Fruit fly (Drosophila melanogaster) whole organism, pupa: Measurements from ENCODE around the gene CG14459.

ENCODE experiments used
- CG10348 ChIP-seq: fragments of 200-800 bp; sonication (Bioruptor generic); IDR thresholded peaks from 2 replicates; pipeline ENCODE4 v1.3.6; 2022; ENCODE audit warnings: missing biosample characterization, missing genetic modification characterization
- CG12605 ChIP-seq: fragments of 200-800 bp; sonication (Bioruptor generic); IDR thresholded peaks from 2 replicates; pipeline ENCODE4 v1.3.6; 2022; ENCODE audit warnings: missing biosample characterization, missing genetic modification characterization
- CG13204 ChIP-seq: fragments of 200-800 bp; sonication (Bioruptor generic); optimal IDR thresholded peaks from 2 replicates; lab custom pipeline; 2018; ENCODE audit warnings: missing biosample characterization, mild to moderate bottlenecking, missing genetic modification characterization, moderate library complexity
- CG14655 ChIP-seq: fragments of 200-800 bp; sonication (Bioruptor generic); optimal IDR thresholded peaks from 3 replicates; lab custom pipeline; 2017; ENCODE audit warnings: mild to moderate bottlenecking, missing biosample characterization, missing genetic modification reagents, missing genetic modification characterization
- CG15710 ChIP-seq: fragments of 200-800 bp; sonication (Bioruptor generic); optimal IDR thresholded peaks from 2 replicates; lab custom pipeline; 2018; ENCODE audit warnings: missing biosample characterization, mild to moderate bottlenecking, missing genetic modification characterization, moderate library complexity
- CG17806 ChIP-seq: fragments of 200-800 bp; sonication (Bioruptor generic); optimal IDR thresholded peaks from 2 replicates; lab custom pipeline; 2018; ENCODE audit warnings: missing biosample characterization, mild to moderate bottlenecking, missing genetic modification characterization, moderate library complexity
- CG32121 ChIP-seq: fragments of 200-800 bp; sonication (Bioruptor generic); IDR thresholded peaks from 2 replicates; pipeline ENCODE4 v1.3.6; 2022; ENCODE audit warnings: missing biosample characterization, missing genetic modification characterization
- CG34367 ChIP-seq: fragments of 200-800 bp; sonication (Bioruptor generic); optimal IDR thresholded peaks from 2 replicates; lab custom pipeline; 2018; ENCODE audit warnings: missing biosample characterization, mild to moderate bottlenecking, missing genetic modification characterization
- CG4496 ChIP-seq: fragments of 200-800 bp; sonication (Bioruptor generic); IDR thresholded peaks from 3 replicates; pipeline ENCODE4 v1.3.6; 2022; ENCODE audit warnings: missing biosample characterization, missing genetic modification characterization
- CG8159 ChIP-seq: fragments of 200-800 bp; sonication (Bioruptor generic); optimal IDR thresholded peaks from 3 replicates; lab custom pipeline; 2018; ENCODE audit warnings: missing biosample characterization, mild to moderate bottlenecking, missing genetic modification characterization, moderate library complexity
- CG8301 ChIP-seq: fragments of 200-800 bp; sonication (Bioruptor generic); optimal IDR thresholded peaks from 2 replicates; lab custom pipeline; 2018; ENCODE audit warnings: missing biosample characterization, mild to moderate bottlenecking, missing genetic modification characterization
- CG9948 ChIP-seq: fragments of 200-800 bp; sonication (Bioruptor generic); optimal IDR thresholded peaks from 2 replicates; lab custom pipeline; 2018; ENCODE audit warnings: missing biosample characterization, mild to moderate bottlenecking, missing genetic modification characterization, moderate library complexity
- D1 ChIP-seq: fragments of 200-800 bp; sonication (Bioruptor generic); optimal IDR thresholded peaks from 2 replicates; lab custom pipeline; 2018; ENCODE audit warnings: missing biosample characterization, mild to moderate bottlenecking, missing genetic modification characterization, moderate library complexity
- EcR ChIP-seq: fragments of 200-800 bp; sonication (Bioruptor generic); optimal IDR thresholded peaks from 3 replicates; lab custom pipeline; 2019; ENCODE audit warnings: missing biosample characterization, missing genetic modification characterization, mild to moderate bottlenecking, moderate library complexity, missing genetic modification reagents
- Ets98B ChIP-seq: fragments of 200-800 bp; sonication (Bioruptor generic); IDR thresholded peaks from 2 replicates; pipeline ENCODE4 v1.3.6; 2022; ENCODE audit warnings: missing biosample characterization, missing genetic modification characterization
- Pif1A ChIP-seq: fragments of 200-800 bp; sonication (Bioruptor generic); optimal IDR thresholded peaks from 3 replicates; lab custom pipeline; 2016; ENCODE audit warnings: missing biosample characterization, missing genetic modification characterization
- Pif1B ChIP-seq: fragments of 200-800 bp; sonication (Bioruptor generic); optimal IDR thresholded peaks from 3 replicates; lab custom pipeline; 2016; ENCODE audit warnings: missing biosample characterization, missing genetic modification characterization
- Snoo ChIP-seq: fragments of 200-800 bp; sonication (Bioruptor generic); optimal IDR thresholded peaks from 3 replicates; lab custom pipeline; 2017; ENCODE audit warnings: missing biosample characterization, mild to moderate bottlenecking, missing genetic modification characterization, inconsistent platforms
- fd96Ca ChIP-seq: fragments of 200-800 bp; sonication (Bioruptor generic); IDR thresholded peaks from 3 replicates; pipeline ENCODE4 v1.3.6; 2022; ENCODE audit warnings: missing biosample characterization, missing genetic modification characterization
- gl ChIP-seq: fragments of 200-800 bp; sonication (Bioruptor generic); optimal IDR thresholded peaks from 2 replicates; lab custom pipeline; 2018; ENCODE audit warnings: missing biosample characterization, mild to moderate bottlenecking, missing genetic modification characterization
- rn ChIP-seq: fragments of 200-800 bp; sonication (Bioruptor generic); IDR thresholded peaks from 2 replicates; pipeline ENCODE4 v1.3.6; 2022; ENCODE audit warnings: missing biosample characterization, missing genetic modification characterization

Gene CG14459

DNA sequence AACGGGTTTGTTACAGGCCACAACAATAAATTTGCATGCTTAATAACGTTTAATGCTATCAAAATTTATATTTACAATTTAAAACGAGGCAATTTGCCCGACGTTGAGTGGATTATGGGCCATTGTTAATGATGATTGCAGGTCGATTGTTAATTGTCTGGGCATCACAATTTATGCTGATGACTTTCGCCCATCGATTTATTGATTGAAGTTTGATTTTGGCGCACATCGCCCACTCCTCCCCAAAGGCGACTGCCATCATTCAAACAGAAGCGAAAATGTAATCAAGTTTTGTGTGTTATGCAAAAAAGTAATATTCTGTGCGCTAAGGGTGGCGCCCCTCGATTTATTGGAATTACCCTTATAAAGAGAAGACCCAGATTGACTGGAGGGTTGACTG lies 30.6 kb downstream of the CG14459 start:
- TF ChIP-seq gl = no peak
- no peak for TF ChIP-seq rn (GFP tag; lab: Robert Waterston, UW)
- TF ChIP-seq fd96Ca (GFP tag; lab: Robert Waterston, UW) = no peak
- TF ChIP-seq Ets98B (GFP tag; lab: Robert Waterston, UW) = no peak
- no peak for TF ChIP-seq D1
- TF ChIP-seq Pif1A (GFP tag; lab: Kevin White, UChicago) = no peak
- no peak for TF ChIP-seq CG15710 (tag; lab: Kevin White, UChicago)
- no peak for TF ChIP-seq CG8301 (tag; lab: Kevin White, UChicago)
- no peak for TF ChIP-seq CG10348 (GFP tag; lab: Robert Waterston, UW)
- TF ChIP-seq EcR (GFP tag; lab: Kevin White, UChicago) = no peak

DNA sequence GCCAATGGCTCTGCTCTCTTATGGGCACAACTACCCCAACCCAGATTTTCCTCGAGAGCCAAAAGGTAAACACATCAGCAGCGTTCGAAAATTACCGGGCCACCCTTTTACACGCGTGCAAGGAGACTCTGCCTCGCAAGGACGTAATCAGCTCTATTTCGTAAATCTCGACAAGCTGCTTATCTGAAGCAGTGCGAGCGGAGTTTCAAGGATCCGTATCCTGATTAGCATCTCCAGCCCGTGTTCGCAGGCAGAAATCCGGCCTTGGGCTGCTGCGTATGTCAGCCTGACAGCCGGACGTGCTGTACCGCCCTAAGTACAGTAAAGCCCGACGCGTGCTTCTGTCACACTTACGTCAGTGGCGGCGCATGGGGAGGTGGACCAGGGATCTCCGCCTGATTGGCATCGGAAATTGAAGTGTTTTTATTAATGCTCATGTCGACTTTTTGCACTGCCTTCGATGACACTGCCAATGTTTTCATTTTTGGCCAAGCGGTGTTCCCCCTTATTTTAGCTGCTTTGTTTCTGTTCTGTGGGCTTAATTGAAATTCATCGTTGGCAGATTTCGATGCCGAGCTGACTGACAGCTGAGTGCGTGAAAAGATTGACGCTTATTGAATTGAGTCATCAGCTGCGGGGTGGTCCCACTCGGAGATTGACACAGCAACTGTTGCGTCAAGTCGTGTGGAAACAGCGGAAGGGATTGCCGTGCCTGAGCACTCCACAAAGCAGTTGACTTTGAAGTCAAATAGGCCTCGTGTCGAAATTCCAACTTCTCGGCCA lies 31.9 kb downstream of the CG14459 start, which contains the start of gene ND-B14.5AL:
Gene ND-B14.5AL (plus strand): TSS at position 733 of the 783 bp plus-strand sequence.
- TF ChIP-seq CG13204 (GFP tag; lab: Kevin White, UChicago) (no peak), CG9948 (tag; lab: Kevin White, UChicago) (no peak), CG14655 (no peak), CG15710 (tag; lab: Kevin White, UChicago) (no peak), CG10348 (GFP tag; lab: Robert Waterston, UW) (no peak), CG34367 (tag; lab: Kevin White, UChicago) (no peak), Snoo (tag; lab: Kevin White, UChicago) (no peak), CG12605 (GFP tag; lab: Robert Waterston, UW) (no peak), CG17806 (no peak), Pif1B (no peak), CG8159 (tag; lab: Kevin White, UChicago) (no peak), CG32121 (GFP tag; lab: Robert Waterston, UW) (no peak), rn (GFP tag; lab: Robert Waterston, UW) (no peak), EcR (GFP tag; lab: Kevin White, UChicago) (no peak), fd96Ca (GFP tag; lab: Robert Waterston, UW) (no peak), CG8301 (tag; lab: Kevin White, UChicago) (no peak)

DNA sequence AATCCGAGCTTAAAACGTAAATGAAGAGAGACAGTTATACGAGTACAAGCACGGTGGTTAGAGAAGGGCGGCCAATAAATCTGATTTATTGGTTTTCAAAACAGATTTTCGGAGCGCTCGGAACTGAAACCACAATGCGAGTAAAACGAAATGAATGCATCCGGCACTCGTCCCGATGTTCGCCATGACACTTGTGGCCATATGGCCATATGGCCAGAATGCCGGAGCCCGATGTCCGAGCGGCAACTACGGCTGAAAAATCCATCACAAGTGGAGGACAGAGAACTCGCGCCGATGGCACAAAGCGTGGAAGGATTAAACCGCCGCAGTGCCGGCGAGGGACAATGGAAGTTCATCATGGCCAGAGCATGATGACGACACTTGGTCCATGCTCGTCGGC lies 48.6 kb downstream of the CG14459 start:
- TF ChIP-seq CG4496 (GFP tag; lab: Robert Waterston, UW) (no peak), CG9948 (tag; lab: Kevin White, UChicago) (no peak), CG32121 (GFP tag; lab: Robert Waterston, UW) (no peak), CG8159 (tag; lab: Kevin White, UChicago) (no peak), D1 (no peak), EcR (GFP tag; lab: Kevin White, UChicago) (no peak), CG13204 (GFP tag; lab: Kevin White, UChicago) (no peak), CG8301 (tag; lab: Kevin White, UChicago) (no peak), CG17806 (no peak), rn (GFP tag; lab: Robert Waterston, UW) (no peak), Ets98B (GFP tag; lab: Robert Waterston, UW) (no peak), Snoo (tag; lab: Kevin White, UChicago) (no peak), gl (no peak), Pif1B (no peak), fd96Ca (GFP tag; lab: Robert Waterston, UW) (no peak), CG10348 (GFP tag; lab: Robert Waterston, UW) (no peak), CG14655 (no peak), Pif1A (GFP tag; lab: Kevin White, UChicago) (no peak)

DNA sequence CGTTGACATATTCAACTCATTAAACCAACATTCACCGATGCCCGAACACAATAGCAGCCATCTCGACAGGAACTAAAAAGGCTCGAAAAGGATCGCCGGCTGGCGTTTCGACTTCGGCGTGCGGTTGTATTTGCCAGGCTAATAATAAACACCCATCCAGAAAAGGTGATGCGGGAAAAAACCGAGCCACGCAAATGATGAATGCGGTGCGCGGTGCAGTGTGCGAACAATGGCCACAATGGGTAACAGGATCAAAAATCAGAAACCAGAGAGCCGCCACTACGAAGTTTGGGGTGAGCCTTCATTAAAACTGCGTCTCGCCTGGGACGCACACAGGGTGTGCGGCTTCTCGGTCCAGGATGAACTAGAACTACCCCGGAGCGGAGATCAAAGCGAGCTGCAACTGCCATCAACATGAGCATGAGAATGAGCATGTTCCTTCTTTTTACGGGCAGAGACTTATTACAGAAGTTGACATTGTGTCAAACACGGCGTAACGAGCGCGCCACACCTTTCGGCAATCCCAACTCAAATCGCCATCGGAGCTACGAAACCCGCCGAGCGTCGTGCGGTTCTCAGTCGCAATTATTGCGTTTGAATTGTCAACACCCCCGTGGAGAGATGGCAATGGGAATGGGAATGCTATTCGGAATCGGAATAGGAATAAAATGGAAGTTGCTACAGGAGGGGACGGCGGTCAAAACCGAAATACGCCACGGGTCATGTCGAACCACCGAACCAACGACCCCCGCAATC lies 49.6 kb downstream of the CG14459 start:
- TF ChIP-seq CG13204 (GFP tag; lab: Kevin White, UChicago) (no peak), CG15710 (tag; lab: Kevin White, UChicago) (no peak), Pif1B (no peak), EcR (GFP tag; lab: Kevin White, UChicago) (no peak), Snoo (tag; lab: Kevin White, UChicago) (no peak), fd96Ca (GFP tag; lab: Robert Waterston, UW) (no peak), gl (no peak), CG14655 (no peak)

DNA sequence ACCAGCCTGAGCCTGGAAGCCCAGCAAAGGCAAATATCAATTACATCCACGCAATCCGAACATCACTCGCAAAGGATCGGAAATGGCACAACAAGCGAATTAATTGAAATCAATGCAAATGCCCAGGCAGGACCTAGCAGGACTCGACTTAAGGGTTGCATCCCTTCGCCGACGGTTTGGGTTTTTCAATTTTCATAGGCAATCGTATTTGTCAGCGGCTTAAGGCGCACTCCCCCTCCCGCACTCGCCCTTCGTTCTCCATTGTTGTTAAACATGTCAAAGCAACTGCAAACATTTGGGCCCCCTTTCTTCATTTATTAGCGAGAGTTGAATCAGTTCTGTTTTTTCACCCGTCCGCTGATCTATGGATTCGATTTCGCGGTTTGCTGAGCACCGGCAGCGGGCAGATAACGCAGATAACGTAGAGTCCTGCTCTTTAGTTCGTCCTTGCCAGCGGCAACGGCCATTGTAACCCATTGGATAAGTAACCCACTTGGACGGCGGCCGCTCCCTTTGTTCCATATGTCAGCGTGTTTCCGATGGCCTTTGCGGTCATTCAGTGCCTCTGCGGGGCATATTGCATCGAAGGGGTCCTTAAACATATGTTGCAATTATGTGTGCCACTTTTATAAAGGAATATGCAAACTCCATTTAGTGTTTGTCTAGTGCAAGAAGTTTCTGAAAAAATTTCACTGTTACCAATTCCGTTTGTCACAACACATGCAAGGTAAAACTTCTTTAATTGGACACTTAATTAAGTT lies 51.1 kb downstream of the CG14459 start:
- no peak for TF ChIP-seq rn (GFP tag; lab: Robert Waterston, UW)
- TF ChIP-seq CG8159 (tag; lab: Kevin White, UChicago) = no peak
- no peak for TF ChIP-seq Pif1B
- TF ChIP-seq CG9948 (tag; lab: Kevin White, UChicago) = no peak
- no peak for TF ChIP-seq gl
- TF ChIP-seq Pif1A (GFP tag; lab: Kevin White, UChicago) = no peak
- TF ChIP-seq Ets98B (GFP tag; lab: Robert Waterston, UW) = no peak
- no peak for TF ChIP-seq D1
- TF ChIP-seq CG10348 (GFP tag; lab: Robert Waterston, UW) = no peak
- TF ChIP-seq CG8301 (tag; lab: Kevin White, UChicago) = no peak
- TF ChIP-seq CG13204 (GFP tag; lab: Kevin White, UChicago) = no peak
- TF ChIP-seq EcR (GFP tag; lab: Kevin White, UChicago) = no peak
- TF ChIP-seq CG17806 = no peak
- no peak for TF ChIP-seq CG4496 (GFP tag; lab: Robert Waterston, UW)
- TF ChIP-seq CG12605 (GFP tag; lab: Robert Waterston, UW) = no peak
- TF ChIP-seq CG34367 (tag; lab: Kevin White, UChicago) = no peak
- no peak for TF ChIP-seq CG14655
